Fruit fly (Drosophila melanogaster): ENCODE measurements around the gene MtnA.
A peak's percentile ranks its signal among the peaks of the same experiment; 100 is the strongest.

DNA sequence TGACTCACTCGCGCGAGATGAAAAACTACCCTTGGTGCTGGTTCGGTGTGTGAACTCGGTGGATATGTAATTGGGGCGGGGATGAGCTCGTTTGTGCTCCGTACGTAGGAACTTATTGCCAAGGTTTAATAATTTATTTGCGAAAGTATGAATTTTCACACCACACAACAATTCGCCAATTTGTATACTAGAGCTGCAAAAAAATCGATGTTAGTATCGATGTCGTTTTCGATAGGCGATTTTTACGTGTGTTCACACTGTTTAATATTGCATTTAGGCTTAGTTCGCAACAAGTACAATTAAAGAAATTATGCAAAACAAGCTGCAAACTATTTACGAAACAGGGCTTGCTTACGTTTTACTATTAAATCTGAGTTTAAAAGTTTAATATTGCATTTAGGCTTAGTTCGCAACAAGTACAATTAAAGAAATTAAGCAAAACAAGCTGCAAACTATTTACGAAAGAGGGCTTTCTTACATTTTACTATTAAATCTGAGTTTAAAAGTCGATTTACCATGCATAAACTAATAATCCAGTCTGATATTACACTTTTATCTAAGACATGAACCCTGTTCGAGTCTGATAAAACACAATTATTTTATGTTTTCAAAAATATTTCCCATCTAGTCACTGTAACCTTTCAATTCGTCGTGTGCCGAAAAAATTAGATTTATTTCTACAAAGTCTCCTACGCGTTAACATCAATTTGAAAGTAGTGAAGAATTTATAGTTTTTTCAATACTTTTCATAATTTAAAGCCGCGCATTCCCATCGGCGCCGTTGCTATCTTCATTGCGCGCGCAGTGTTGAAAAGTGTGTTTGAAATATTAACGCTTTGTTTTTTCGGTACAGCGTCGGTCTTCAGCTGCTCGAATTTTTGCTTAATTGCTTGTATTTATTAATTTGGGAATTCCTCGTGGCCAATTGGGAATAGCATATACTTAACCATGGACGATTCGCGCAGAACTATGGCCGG, 20.9 kb downstream of the MtnA start, which contains the start of the genes Snap24 and CG8478:
- TF ChIP-seq Rx (GFP tag; IDR thresholded peaks at IDR 0.05) = no peak
- TF ChIP-seq HLH3B (GFP tag; IDR thresholded peaks at IDR 0.05) = no peak
- no peak for TF ChIP-seq gce (GFP tag; IDR thresholded peaks at IDR 0.05)
- TF ChIP-seq CG5245 (GFP tag; optimal IDR thresholded peaks at IDR 0.05) = no peak
- TF ChIP-seq CG4282 (GFP tag; optimal IDR thresholded peaks at IDR 0.05) = no peak
- no peak for TF ChIP-seq chn (GFP tag; optimal IDR thresholded peaks at IDR 0.05)
- TF ChIP-seq CG17328 (GFP tag; IDR thresholded peaks at IDR 0.05) = no peak
- no peak for TF ChIP-seq exex (tag; optimal IDR thresholded peaks at IDR 0.05)
- TF ChIP-seq CG8924 (tag; optimal IDR thresholded peaks at IDR 0.05) = peak; percentile 14
- TF ChIP-seq CG11093 (GFP tag; IDR thresholded peaks at IDR 0.05) = no peak
- TF ChIP-seq tio (GFP tag; optimal IDR thresholded peaks at IDR 0.05) = no peak
- TF ChIP-seq disco-r (GFP tag; optimal IDR thresholded peaks at IDR 0.05) = no peak
- TF ChIP-seq CG31365 (tag; optimal IDR thresholded peaks at IDR 0.05) = no peak
- TF ChIP-seq ttk (GFP tag; IDR thresholded peaks at IDR 0.05) = no peak
